Worm (Caenorhabditis elegans) whole organism, L3 larva: ENCODE data around the gene C41G6.12.
"Not testable (repeated sequence)": the region's sequence is repeated elsewhere in the genome, so short reads cannot be mapped to it uniquely, and the experiment has no call there.

Source experiments
- ZK546.5 ChIP-seq: sonication (generic microtip); optimal IDR thresholded peaks from 2 replicates; lab custom pipeline; 2017; ENCODE audit warnings: missing biosample characterization, missing genetic modification characterization
- aly-2 ChIP-seq: fragments of 150-350 bp; optimal IDR thresholded peaks from 2 replicates; lab custom pipeline; 2014; ENCODE audit warnings: missing biosample characterization, missing genetic modification characterization
- ama-1 ChIP-seq: fragments of 150-350 bp; optimal IDR thresholded peaks from 2 replicates; lab custom pipeline; 2018
- ceh-28 ChIP-seq: fragments of 150-350 bp; optimal IDR thresholded peaks from 2 replicates; lab custom pipeline; 2014; ENCODE audit warnings: missing biosample characterization, missing genetic modification reagents, missing genetic modification characterization
- ceh-82 ChIP-seq: fragments of 150-350 bp; optimal IDR thresholded peaks from 2 replicates; lab custom pipeline; 2014; ENCODE audit warnings: missing biosample characterization, missing genetic modification characterization
- daf-12 ChIP-seq: fragments of 150-350 bp; optimal IDR thresholded peaks from 2 replicates; lab custom pipeline; 2014; ENCODE audit warnings: missing biosample characterization, missing genetic modification reagents, missing genetic modification characterization
- egl-27 ChIP-seq: sonication (generic microtip); optimal IDR thresholded peaks from 4 replicates; lab custom pipeline; 2017; ENCODE audit warnings: missing biosample characterization, missing genetic modification reagents, missing genetic modification characterization
- egl-5 ChIP-seq: fragments of 150-350 bp; optimal IDR thresholded peaks from 2 replicates; lab custom pipeline; 2017; ENCODE audit warnings: missing biosample characterization, missing genetic modification reagents, missing genetic modification characterization, inconsistent platforms
- elt-1 ChIP-seq: fragments of 150-350 bp; optimal IDR thresholded peaks from 2 replicates; lab custom pipeline; 2014; ENCODE audit warnings: missing biosample characterization, missing genetic modification characterization
- elt-2 ChIP-seq: sonication (generic microtip); optimal IDR thresholded peaks from 2 replicates; lab custom pipeline; 2016; ENCODE audit warnings: missing genetic modification reagents, mild to moderate bottlenecking, missing genetic modification characterization, missing compliant biosample characterization
- elt-3 ChIP-seq, 3 experiments: fragments of 150-350 bp in 1 of 3; sonication (generic microtip) in 2 of 3; optimal IDR thresholded peaks; 2 replicates in 2 of 3; 4 replicates in 1 of 3; lab custom pipeline; 2014 to 2017; ENCODE audit warnings: missing biosample characterization in 3 of 3, missing genetic modification characterization in 3 of 3
- eor-1 ChIP-seq, 2 experiments: fragments of 150-350 bp; optimal IDR thresholded peaks; 2 replicates each; lab custom pipeline; 2014 to 2018; ENCODE audit warnings: missing biosample characterization in 2 of 2, missing genetic modification characterization in 2 of 2
- fkh-10 ChIP-seq: sonication (generic microtip); optimal IDR thresholded peaks from 2 replicates; lab custom pipeline; 2017; ENCODE audit warnings: missing biosample characterization, missing genetic modification reagents, missing genetic modification characterization
- fos-1 ChIP-seq: fragments of 150-350 bp; optimal IDR thresholded peaks from 2 replicates; lab custom pipeline; 2014; ENCODE audit warnings: missing biosample characterization, missing genetic modification characterization
- hmg-11 ChIP-seq: sonication (generic microtip); optimal IDR thresholded peaks from 2 replicates; lab custom pipeline; 2016; ENCODE audit warnings: missing genetic modification characterization, missing compliant biosample characterization
- jun-1 ChIP-seq: fragments of 150-350 bp; optimal IDR thresholded peaks from 2 replicates; lab custom pipeline; 2014; ENCODE audit warnings: missing biosample characterization, missing genetic modification reagents, missing genetic modification characterization
- lin-39 ChIP-seq: fragments of 150-350 bp; optimal IDR thresholded peaks from 2 replicates; lab custom pipeline; 2018; ENCODE audit warnings: missing biosample characterization, missing genetic modification reagents, missing genetic modification characterization
- mdl-1 ChIP-seq: fragments of 150-350 bp; optimal IDR thresholded peaks from 2 replicates; lab custom pipeline; 2014; ENCODE audit warnings: missing biosample characterization, missing genetic modification characterization
- nfya-1 ChIP-seq: sonication (generic microtip); optimal IDR thresholded peaks from 2 replicates; lab custom pipeline; 2017; ENCODE audit warnings: missing genetic modification characterization, mild to moderate bottlenecking, missing compliant biosample characterization, antibody characterized with exemption, moderate library complexity; ENCODE audit not compliant: insufficient read depth
- nhr-11 ChIP-seq: fragments of 150-350 bp; optimal IDR thresholded peaks from 2 replicates; lab custom pipeline; 2014; ENCODE audit warnings: missing biosample characterization, missing genetic modification characterization
- nhr-23 ChIP-seq: fragments of 150-350 bp; optimal IDR thresholded peaks from 2 replicates; lab custom pipeline; 2014; ENCODE audit warnings: missing biosample characterization, missing genetic modification reagents, missing genetic modification characterization
- nhr-25 ChIP-seq: sonication (generic microtip); optimal IDR thresholded peaks from 2 replicates; lab custom pipeline; 2017; ENCODE audit warnings: missing biosample characterization, missing genetic modification characterization
- nhr-28 ChIP-seq: fragments of 150-350 bp; optimal IDR thresholded peaks from 2 replicates; lab custom pipeline; 2014; ENCODE audit warnings: missing biosample characterization, missing genetic modification characterization
- nhr-43 ChIP-seq: sonication (generic microtip); optimal IDR thresholded peaks from 2 replicates; lab custom pipeline; 2016; ENCODE audit warnings: mild to moderate bottlenecking, missing genetic modification characterization, missing compliant biosample characterization; ENCODE audit not compliant: poor library complexity, severe bottlenecking
- nhr-76 ChIP-seq: fragments of 150-350 bp; sonication (generic microtip); optimal IDR thresholded peaks from 5 replicates; lab custom pipeline; 2014; ENCODE audit warnings: missing biosample characterization, missing genetic modification characterization
- pha-4 ChIP-seq: fragments of 150-350 bp; optimal IDR thresholded peaks from 2 replicates; lab custom pipeline; 2014; ENCODE audit warnings: missing biosample characterization, missing genetic modification reagents, missing genetic modification characterization
- pqm-1 ChIP-seq: fragments of 150-350 bp; optimal IDR thresholded peaks from 2 replicates; lab custom pipeline; 2017; ENCODE audit warnings: missing biosample characterization, missing genetic modification characterization, inconsistent platforms
- sea-2 ChIP-seq: fragments of 150-350 bp; sonication (generic microtip); optimal IDR thresholded peaks from 4 replicates; lab custom pipeline; 2014; ENCODE audit warnings: missing biosample characterization, missing genetic modification reagents, missing genetic modification characterization
- snpc-4 ChIP-seq: fragments of 150-350 bp; optimal IDR thresholded peaks from 2 replicates; lab custom pipeline; 2014; ENCODE audit warnings: missing biosample characterization, missing genetic modification characterization
- zag-1 ChIP-seq: fragments of 150-350 bp; optimal IDR thresholded peaks from 2 replicates; lab custom pipeline; 2014; ENCODE audit warnings: missing biosample characterization, missing genetic modification characterization
- ztf-11 ChIP-seq: fragments of 150-350 bp; optimal IDR thresholded peaks from 2 replicates; lab custom pipeline; 2014; ENCODE audit warnings: missing biosample characterization, missing genetic modification characterization

The C41G6.12 gene

DNA sequence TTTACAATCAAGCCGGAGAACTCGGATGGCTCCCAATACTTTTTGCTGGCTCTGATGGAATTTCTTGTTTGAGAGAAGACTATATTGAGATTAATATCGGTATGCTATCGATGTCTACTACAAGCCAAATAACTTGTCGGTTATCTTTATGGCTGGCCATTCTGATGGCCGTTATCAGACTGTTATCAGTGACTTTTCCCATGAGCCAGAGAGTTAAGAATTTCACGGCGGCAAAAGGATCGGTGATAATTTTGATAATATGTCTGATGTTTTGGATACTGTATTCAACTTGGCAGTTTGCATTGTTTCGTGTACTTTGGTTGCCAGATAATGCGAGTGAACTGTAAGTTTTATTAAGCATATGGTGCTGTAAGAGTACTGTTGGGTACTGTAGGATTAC lies 18.6 kb upstream of the C41G6.12 start:
- no peak for TF ChIP-seq nhr-23 (tag; lab: Kevin White, UChicago)
- peak; percentile 56 for TF ChIP-seq elt-2 (tag; lab: Kevin White, UChicago)

DNA sequence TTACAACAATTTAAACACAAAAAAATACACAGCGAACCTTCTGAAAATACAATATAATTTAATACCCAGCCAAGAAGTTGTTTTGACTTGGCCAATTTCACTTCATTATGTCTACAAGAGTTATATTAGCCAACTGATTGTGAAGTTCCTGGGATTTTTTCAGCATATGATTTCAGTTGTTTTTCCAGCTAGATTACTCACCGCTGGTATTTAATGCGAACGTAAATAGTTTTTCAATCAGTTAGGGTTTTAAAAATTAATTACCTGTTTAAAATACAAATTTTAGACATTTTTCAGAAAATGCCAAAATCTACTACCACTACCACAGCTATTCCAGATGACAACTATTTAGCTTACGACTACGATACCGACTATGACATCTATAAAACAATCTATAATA lies 18.1 kb upstream of the C41G6.12 start, which contains the start of gene srw-14:
TSS of gene srw-14 (plus strand) at position 301 of the 400 bp plus-strand sequence.
- TF ChIP-seq nhr-11 (tag; lab: Kevin White, UChicago) = no peak
- no peak for TF ChIP-seq ama-1 (lab: Kevin White, UChicago)
- no peak for TF ChIP-seq egl-5 (tag; lab: Kevin White, UChicago)
- no peak for TF ChIP-seq nhr-76
- TF ChIP-seq pha-4 (tag; lab: Kevin White, UChicago) = no peak
- no peak for TF ChIP-seq ztf-11 (tag; lab: Kevin White, UChicago)
- no peak for TF ChIP-seq elt-3 (tag; optimal IDR thresholded peaks at IDR 0.05; lab: Kevin White, UChicago)
- TF ChIP-seq lin-39 (tag; lab: Kevin White, UChicago) = no peak
- no peak for TF ChIP-seq elt-2 (tag; lab: Kevin White, UChicago)
- TF ChIP-seq, all 47 proteins: peak for 0

- TF ChIP-seq jun-1 (tag; lab: Kevin White, UChicago) (no peak), ztf-11 (tag; lab: Kevin White, UChicago) (no peak), nfya-1 (no peak), ZK546.5 (tag; lab: Kevin White, UChicago) (no peak), nhr-76 (no peak), pha-4 (tag; lab: Kevin White, UChicago) (no peak), eor-1 (tag; optimal IDR thresholded peaks at IDR 0.05; lab: Kevin White, UChicago) (no peak), nhr-25 (tag; lab: Kevin White, UChicago) (no peak), hmg-11 (tag; lab: Kevin White, UChicago) (no peak), nhr-43 (no peak)
Observed at ce11 chrV:15223668-15224067, 16.1 kb upstream of the C41G6.12 start, which contains the start of gene srw-24. Gene srw-24, plus strand, starts transcription at chrV:15223968.

ce11 chrV:15221330-15221729 lies 13.7 kb upstream of the C41G6.12 start, which contains the start of gene irld-25:
Gene irld-25, plus strand, starts transcription at chrV:15221630.
- no peak for TF ChIP-seq nhr-28 (tag; lab: Kevin White, UChicago)
- TF ChIP-seq egl-27 (tag; lab: Kevin White, UChicago) = no peak

ce11 chrV:15216705-15217104 lies 9.1 kb upstream of the C41G6.12 start, which contains the start of gene sri-25:
Gene sri-25, plus strand, starts transcription at chrV:15217005.
- TF ChIP-seq egl-5 (tag; lab: Kevin White, UChicago) (no peak), snpc-4 (tag; lab: Kevin White, UChicago) (no peak), elt-3 (tag; optimal IDR thresholded peaks at IDR 0.05; lab: Kevin White, UChicago) (no peak), ztf-11 (tag; lab: Kevin White, UChicago) (no peak), nhr-76 (no peak), nhr-25 (tag; lab: Kevin White, UChicago) (no peak), ceh-28 (tag; lab: Kevin White, UChicago) (no peak), nhr-43 (no peak), aly-2 (tag; lab: Kevin White, UChicago) (no peak), ceh-82 (no peak), egl-27 (tag; lab: Kevin White, UChicago) (no peak), zag-1 (tag; lab: Kevin White, UChicago) (no peak), fkh-10 (GFP tag; lab: Kevin White, UChicago) (no peak), nhr-23 (tag; lab: Kevin White, UChicago) (no peak), ama-1 (lab: Kevin White, UChicago) (no peak), sea-2 (GFP tag; lab: Kevin White, UChicago) (no peak), daf-12 (no peak), pqm-1 (no peak), fos-1 (tag; lab: Kevin White, UChicago) (no peak), elt-1 (tag; lab: Kevin White, UChicago) (no peak)

DNA sequence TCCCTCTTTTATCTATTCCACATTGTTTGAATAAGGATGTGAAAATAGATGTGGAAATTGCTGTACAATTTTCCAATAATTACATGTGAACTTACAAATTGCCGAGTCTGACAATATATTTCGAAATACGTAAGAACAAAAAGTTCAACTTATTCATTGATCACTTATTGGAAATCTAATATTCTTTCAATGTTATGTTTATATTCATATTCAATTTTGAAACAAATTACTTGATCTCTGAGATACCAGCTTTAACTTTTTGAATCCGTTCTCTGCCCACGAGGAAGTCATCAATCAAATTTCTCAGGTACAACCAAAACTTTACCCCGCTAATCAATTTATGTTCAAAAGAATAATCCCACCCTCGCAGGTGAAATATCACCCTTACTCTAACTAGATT lies 7.6 kb upstream of the C41G6.12 start, which contains the start of gene sri-26:
TSS of gene sri-26 (plus strand) at position 301 of the 400 bp plus-strand sequence.
- TF ChIP-seq fkh-10 (GFP tag; lab: Kevin White, UChicago); elt-2 (tag; lab: Kevin White, UChicago); mdl-1: not testable (repeated sequence)
